Fruit fly (Drosophila melanogaster): ENCODE results near the gene zen.

zen gene

dm6 chr3R:6755454-6755853 lies 1.5 kb upstream of the zen start:
- no peak for TF ChIP-seq CG8478 (optimal IDR thresholded peaks at IDR 0.05)
- TF ChIP-seq CTCF (optimal IDR thresholded peaks at IDR 0.05), result no peak

DNA sequence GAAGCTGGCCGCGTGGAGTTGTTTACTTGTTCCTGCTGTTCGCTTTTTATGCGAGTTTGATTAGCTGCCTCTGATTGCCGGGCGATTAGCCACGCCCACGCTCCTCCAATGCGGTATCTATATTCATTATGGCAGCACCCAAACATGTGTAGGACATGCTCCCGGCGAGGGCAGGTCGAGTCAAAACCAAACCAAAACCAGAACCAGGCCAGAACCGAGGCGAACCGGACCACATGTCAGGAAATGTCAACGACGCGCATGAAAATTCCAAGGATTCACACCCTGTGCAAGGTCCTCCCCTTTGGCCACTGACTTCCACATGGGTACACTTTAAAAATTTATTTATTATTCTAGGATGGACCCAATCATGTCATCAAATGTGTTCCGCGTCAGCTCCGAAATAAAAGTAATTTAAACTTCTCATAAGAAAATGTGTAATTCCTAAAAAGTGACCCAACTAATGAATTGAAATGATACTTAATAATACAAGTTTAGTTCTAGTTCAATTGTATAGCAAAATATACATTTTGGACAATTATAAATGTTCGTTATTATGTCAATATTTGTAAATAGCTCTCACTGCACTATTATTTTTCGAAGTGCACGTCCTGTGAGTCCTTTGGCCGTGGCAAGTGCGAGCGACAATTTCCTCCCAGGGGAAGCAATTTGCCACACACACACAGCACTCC lies 2.4 kb downstream of the zen start:
- no peak for TF ChIP-seq CTCF (optimal IDR thresholded peaks at IDR 0.05)
- TF ChIP-seq CG8478 (optimal IDR thresholded peaks at IDR 0.05), result no peak

DNA sequence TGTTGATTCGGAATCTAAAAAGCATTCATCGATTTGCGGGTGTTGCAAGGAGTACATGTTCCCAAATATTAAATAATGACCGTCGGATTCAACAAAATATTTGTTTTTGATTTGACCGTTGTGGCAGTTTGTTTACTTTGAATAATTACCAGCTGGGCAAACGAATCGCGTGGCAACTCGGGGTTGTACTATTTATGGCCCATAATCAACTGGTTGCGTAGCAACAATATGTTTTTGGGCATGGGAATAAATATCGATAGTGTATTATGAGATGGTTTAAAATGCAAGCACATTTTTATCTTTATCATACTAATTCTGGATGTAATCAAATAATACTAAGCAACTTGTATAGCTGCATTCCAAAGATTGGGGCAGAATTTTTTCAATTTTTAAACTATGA lies 6.1 kb downstream of the zen start, which contains the start of gene CG34297:
Gene CG34297 (minus strand): TSS at position 101 of the 400 bp plus-strand sequence.
- no peak for TF ChIP-seq CTCF (optimal IDR thresholded peaks at IDR 0.05)
- no peak for TF ChIP-seq CG8478 (optimal IDR thresholded peaks at IDR 0.05)

DNA sequence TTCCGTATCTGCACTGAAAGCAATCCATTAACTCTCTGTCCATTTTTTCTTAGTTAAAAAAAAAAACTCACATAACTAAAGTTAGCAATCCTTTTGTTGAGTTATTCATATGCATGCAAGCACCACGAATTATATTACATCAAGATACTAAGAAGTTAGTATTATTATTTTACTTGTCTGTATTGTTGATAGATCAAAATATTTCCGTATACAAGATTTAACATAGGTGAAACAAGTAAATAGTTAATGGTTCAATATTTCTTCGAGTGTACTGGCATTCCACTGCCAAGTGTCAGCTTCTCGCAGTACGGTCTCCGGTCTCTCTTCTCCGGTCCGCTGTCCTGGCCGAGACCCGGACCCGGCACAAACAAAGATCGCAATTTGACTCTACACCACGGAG lies 7.8 kb downstream of the zen start:
- TF ChIP-seq CG8478 (optimal IDR thresholded peaks at IDR 0.05) (no peak), CTCF (optimal IDR thresholded peaks at IDR 0.05) (no peak)

- TF ChIP-seq CTCF (optimal IDR thresholded peaks at IDR 0.05) (no peak), CG8478 (optimal IDR thresholded peaks at IDR 0.05) (no peak)
These were observed 10.0 kb downstream of the zen start, which contains the start of gene zen2 for dm6 chr3R:6744036-6744435. TSS of gene zen2 (minus strand) at chr3R:6744136.

DNA sequence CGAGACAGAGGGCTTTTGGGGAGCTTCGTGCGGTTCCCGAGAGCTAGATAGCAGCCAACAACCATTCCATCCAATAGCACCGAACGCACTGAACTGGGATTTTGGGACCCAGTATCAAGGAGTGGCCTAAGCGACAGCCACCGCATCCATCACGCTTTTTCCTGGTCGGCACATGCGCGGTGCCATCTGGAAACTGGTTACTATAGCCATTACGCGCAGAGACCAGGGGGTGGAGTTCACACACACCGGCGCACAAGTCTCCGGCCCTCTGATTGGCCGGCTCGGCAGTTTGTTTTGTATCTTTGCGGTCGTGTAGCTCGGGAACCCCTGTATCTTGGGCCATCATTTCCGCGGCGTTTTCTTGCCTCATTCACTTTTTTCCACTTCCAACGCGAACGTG lies 12.0 kb downstream of the zen start, which contains the start of gene pb:
Gene pb (minus strand): TSS at position 81 of the 400 bp plus-strand sequence.
- no peak for TF ChIP-seq CG8478 (optimal IDR thresholded peaks at IDR 0.05)
- TF ChIP-seq CTCF (optimal IDR thresholded peaks at IDR 0.05), result no peak

dm6 chr3R:6741400-6741959 lies 12.5 kb downstream of the zen start:
- TF ChIP-seq CG8478 (optimal IDR thresholded peaks at IDR 0.05) (no peak), CTCF (optimal IDR thresholded peaks at IDR 0.05) (no peak)

DNA sequence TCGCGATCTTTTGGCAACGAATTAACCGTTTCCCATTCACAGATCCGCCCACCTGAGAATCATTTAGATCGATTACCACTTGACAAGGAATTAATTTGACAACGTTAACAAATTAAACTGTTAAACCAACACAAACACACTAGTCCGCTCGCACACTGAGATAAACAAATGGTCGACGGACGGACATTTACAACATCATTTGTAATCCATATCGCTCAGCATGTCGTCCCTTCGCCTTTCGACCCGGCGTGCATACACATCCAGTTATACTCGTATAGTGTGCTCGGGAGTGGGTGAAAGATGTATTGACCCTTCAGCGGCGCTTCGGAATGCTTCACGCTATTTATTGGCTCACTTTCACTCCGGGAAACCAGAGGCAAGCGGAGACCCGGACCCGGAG lies 18.3 kb downstream of the zen start:
- TF ChIP-seq CTCF (optimal IDR thresholded peaks at IDR 0.05), result no peak
- no peak for TF ChIP-seq CG8478 (optimal IDR thresholded peaks at IDR 0.05)

dm6 chr3R:6726119-6726518 lies 27.9 kb downstream of the zen start:
- TF ChIP-seq CG8478 (optimal IDR thresholded peaks at IDR 0.05) (no peak), CTCF (optimal IDR thresholded peaks at IDR 0.05) (no peak)

DNA sequence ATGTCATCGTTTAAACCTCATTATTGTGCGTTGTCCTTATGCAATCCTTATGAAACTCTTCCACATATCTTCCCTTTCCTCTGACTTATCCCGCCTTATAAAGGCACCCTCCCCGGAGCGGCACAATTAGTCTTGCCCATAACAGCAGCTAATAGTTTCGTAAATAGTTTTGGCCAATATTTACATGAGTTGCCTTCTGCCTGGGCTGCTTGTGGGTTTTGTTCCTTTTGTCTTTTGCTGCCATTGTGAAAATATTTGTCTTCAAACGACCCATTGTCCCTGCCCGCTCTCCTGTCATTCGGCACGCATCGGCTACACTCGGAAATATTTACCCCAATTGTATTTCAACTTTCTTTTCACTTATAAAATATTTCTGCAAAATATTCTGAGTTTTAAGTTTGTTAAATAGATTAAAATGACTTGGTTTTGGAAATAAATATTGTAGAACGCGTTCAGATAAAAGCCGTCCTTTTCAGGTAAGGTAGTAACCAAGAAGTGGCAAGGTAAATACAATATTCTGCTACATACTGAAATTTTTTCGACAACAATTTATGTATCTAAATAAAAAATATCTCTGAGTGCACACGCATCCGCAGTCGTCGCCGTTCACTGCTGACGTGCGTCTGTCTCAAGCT lies 30.3 kb downstream of the zen start:
- TF ChIP-seq CG8478 (optimal IDR thresholded peaks at IDR 0.05) (no peak), CTCF (optimal IDR thresholded peaks at IDR 0.05) (no peak)

dm6 chr3R:6708858-6709257 lies 45.1 kb downstream of the zen start:
- TF ChIP-seq CTCF (optimal IDR thresholded peaks at IDR 0.05) (peak; percentile 63 to 83), CG8478 (optimal IDR thresholded peaks at IDR 0.05) (no peak)

- TF ChIP-seq CTCF (optimal IDR thresholded peaks at IDR 0.05) (peak; percentile 49 to 69), CG8478 (optimal IDR thresholded peaks at IDR 0.05) (no peak)
These were observed 47.7 kb downstream of the zen start for dm6 chr3R:6706327-6706726.

DNA sequence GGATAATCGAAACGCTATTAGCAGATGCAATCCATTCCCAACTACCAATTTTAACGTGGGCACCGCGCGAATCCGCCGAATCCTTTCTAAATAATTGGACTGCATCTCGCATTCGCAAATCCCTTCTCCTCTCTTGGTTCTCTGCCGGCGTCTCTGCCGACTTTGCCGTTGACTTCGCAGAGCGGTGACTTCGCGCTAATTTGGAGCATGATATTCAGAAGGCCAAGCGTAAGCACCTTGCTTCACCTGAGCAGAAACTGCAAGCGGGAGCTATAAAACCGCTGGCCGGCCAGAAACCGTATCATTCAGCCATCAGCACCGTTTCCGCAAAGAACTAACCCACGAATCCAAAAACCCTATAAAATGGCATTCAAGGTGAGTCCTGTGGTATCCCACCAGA lies 50.2 kb downstream of the zen start, which contains the start of gene Ccp84Aa:
Gene Ccp84Aa (plus strand): TSS at position 301 of the 400 bp plus-strand sequence.
- TF ChIP-seq CG8478 (optimal IDR thresholded peaks at IDR 0.05), result no peak
- no peak for TF ChIP-seq CTCF (optimal IDR thresholded peaks at IDR 0.05)

Data from S2 (cell line).